Fruit fly (Drosophila melanogaster) whole organism, embryonic: ENCODE measurements around the gene AOX1.

Source experiments
- Bdp1 ChIP-seq: fragments of 200-800 bp; sonication (Bioruptor generic); optimal IDR thresholded peaks from 3 replicates; lab custom pipeline; 2016; ENCODE audit warnings: missing biosample characterization, missing genetic modification characterization
- Blimp-1 ChIP-seq: fragments of 200-800 bp; sonication (Bioruptor generic); optimal IDR thresholded peaks from 3 replicates; lab custom pipeline; 2018; ENCODE audit warnings: missing biosample characterization, missing genetic modification characterization, mild to moderate bottlenecking, moderate library complexity, missing genetic modification reagents
- BtbVII ChIP-seq: fragments of 200-800 bp; sonication (Bioruptor generic); optimal IDR thresholded peaks from 3 replicates; lab custom pipeline; 2017; ENCODE audit warnings: missing biosample characterization, mild to moderate bottlenecking, missing genetic modification characterization
- CG10979 ChIP-seq: fragments of 200-800 bp; sonication (Bioruptor generic); optimal IDR thresholded peaks from 2 replicates; lab custom pipeline; 2018; ENCODE audit warnings: missing biosample characterization, mild to moderate bottlenecking, missing genetic modification characterization, moderate library complexity
- CG17612 ChIP-seq: fragments of 200-800 bp; sonication (Bioruptor generic); IDR thresholded peaks from 2 replicates; pipeline ENCODE4 v1.3.6; 2022; ENCODE audit warnings: missing biosample characterization, missing genetic modification characterization
- CG18619 ChIP-seq: fragments of 200-800 bp; sonication (Bioruptor generic); optimal IDR thresholded peaks from 3 replicates; lab custom pipeline; 2017; ENCODE audit warnings: missing biosample characterization, mild to moderate bottlenecking, missing genetic modification characterization
- CG31441 ChIP-seq: fragments of 200-800 bp; sonication (Bioruptor generic); IDR thresholded peaks from 2 replicates; pipeline ENCODE4 v1.3.6; 2022; ENCODE audit warnings: missing biosample characterization, missing genetic modification characterization
- CG34376 ChIP-seq: fragments of 200-800 bp; sonication (Bioruptor generic); optimal IDR thresholded peaks from 2 replicates; lab custom pipeline; 2018; ENCODE audit warnings: missing biosample characterization, mild to moderate bottlenecking, missing genetic modification characterization
- CG3995 ChIP-seq: fragments of 200-800 bp; sonication (Bioruptor generic); optimal IDR thresholded peaks from 3 replicates; lab custom pipeline; 2016; ENCODE audit warnings: missing biosample characterization, missing genetic modification characterization
- CG4424 ChIP-seq: fragments of 200-800 bp; sonication (Bioruptor generic); optimal IDR thresholded peaks from 3 replicates; lab custom pipeline; 2016; ENCODE audit warnings: missing biosample characterization, missing genetic modification characterization
- CG4854 ChIP-seq: fragments of 200-800 bp; sonication (Bioruptor generic); optimal IDR thresholded peaks from 2 replicates; lab custom pipeline; 2016; ENCODE audit warnings: missing biosample characterization, missing genetic modification characterization, inconsistent platforms
- CG5245 ChIP-seq: fragments of 200-800 bp; sonication (Bioruptor generic); optimal IDR thresholded peaks from 3 replicates; lab custom pipeline; 2016; ENCODE audit warnings: missing biosample characterization, missing genetic modification characterization
- CG6272 ChIP-seq: fragments of 200-800 bp; sonication (Bioruptor generic); IDR thresholded peaks from 2 replicates; pipeline ENCODE4 v1.3.6; 2022; ENCODE audit warnings: missing biosample characterization, missing genetic modification characterization
- D19B ChIP-seq: fragments of 200-800 bp; sonication (Bioruptor generic); optimal IDR thresholded peaks from 2 replicates; lab custom pipeline; 2017; ENCODE audit warnings: missing biosample characterization, mild to moderate bottlenecking, missing genetic modification characterization
- Dll ChIP-seq: fragments of 200-800 bp; sonication (Bioruptor generic); IDR thresholded peaks from 4 replicates; pipeline ENCODE4 v1.3.6; 2022; ENCODE audit warnings: missing biosample characterization, missing genetic modification characterization; ENCODE audit not compliant: partially characterized antibody
- Doc3 ChIP-seq: fragments of 200-800 bp; sonication (Bioruptor generic); IDR thresholded peaks from 3 replicates; pipeline ENCODE4 v1.3.6; 2022; ENCODE audit warnings: missing biosample characterization, missing genetic modification characterization; ENCODE audit not compliant: partially characterized antibody
- Drgx ChIP-seq: fragments of 200-800 bp; sonication (Bioruptor generic); IDR thresholded peaks from 2 replicates; pipeline ENCODE4 v1.3.6; 2022; ENCODE audit warnings: missing biosample characterization, missing genetic modification characterization
- Gug ChIP-seq: fragments of 200-800 bp; sonication (Bioruptor generic); IDR thresholded peaks from 4 replicates; pipeline ENCODE4 v1.3.6; 2022; ENCODE audit warnings: missing biosample characterization, missing genetic modification characterization
- H2.0 ChIP-seq: fragments of 200-800 bp; sonication (Bioruptor generic); IDR thresholded peaks from 2 replicates; pipeline ENCODE4 v1.3.6; 2022; ENCODE audit warnings: missing biosample characterization, missing genetic modification characterization
- Jarid2 ChIP-seq: fragments of 200-800 bp; sonication (Bioruptor generic); optimal IDR thresholded peaks from 3 replicates; lab custom pipeline; 2017; ENCODE audit warnings: mild to moderate bottlenecking, missing biosample characterization, missing genetic modification reagents, missing genetic modification characterization
- Max ChIP-seq: fragments of 200-800 bp; sonication (Bioruptor generic); optimal IDR thresholded peaks from 2 replicates; lab custom pipeline; 2016; ENCODE audit warnings: missing biosample characterization, mild to moderate bottlenecking, missing genetic modification characterization
- Mrtf ChIP-seq: fragments of 200-800 bp; sonication (Bioruptor generic); IDR thresholded peaks from 3 replicates; pipeline ENCODE4 v1.3.6; 2022; ENCODE audit warnings: missing biosample characterization, missing genetic modification characterization
- NK7.1 ChIP-seq: fragments of 200-800 bp; sonication (Bioruptor generic); optimal IDR thresholded peaks from 3 replicates; lab custom pipeline; 2016; ENCODE audit warnings: missing biosample characterization, missing genetic modification characterization
- Oli ChIP-seq: fragments of 200-800 bp; sonication (Bioruptor generic); optimal IDR thresholded peaks from 2 replicates; lab custom pipeline; 2018; ENCODE audit warnings: missing biosample characterization, mild to moderate bottlenecking, missing genetic modification characterization, moderate library complexity
- Ptx1 ChIP-seq: fragments of 200-800 bp; sonication (Bioruptor generic); IDR thresholded peaks from 2 replicates; pipeline ENCODE4 v1.3.6; 2022; ENCODE audit warnings: missing biosample characterization, missing genetic modification characterization
- Ravus ChIP-seq: fragments of 200-800 bp; sonication (Bioruptor generic); IDR thresholded peaks from 2 replicates; pipeline ENCODE4 v1.3.6; 2022; ENCODE audit warnings: missing biosample characterization, missing genetic modification characterization
- Sin3A ChIP-seq: fragments of >200 bp; optimal IDR thresholded peaks from 2 replicates; lab custom pipeline; 2018
- Sry-δ ChIP-seq: fragments of 200-800 bp; sonication (Bioruptor generic); optimal IDR thresholded peaks from 2 replicates; lab custom pipeline; 2016; ENCODE audit warnings: missing biosample characterization, missing genetic modification characterization
- bowl ChIP-seq: fragments of 200-800 bp; sonication (Bioruptor generic); IDR thresholded peaks from 2 replicates; pipeline ENCODE4 v1.3.6; 2022; ENCODE audit warnings: missing biosample characterization, missing genetic modification characterization
- br ChIP-seq: fragments of >200 bp; optimal IDR thresholded peaks from 2 replicates; lab custom pipeline; 2017
- dan ChIP-seq: fragments of 200-800 bp; sonication (Bioruptor generic); IDR thresholded peaks from 2 replicates; pipeline ENCODE4 v1.3.6; 2022; ENCODE audit warnings: missing biosample characterization, missing genetic modification characterization
- eve ChIP-seq, 2 experiments: fragments of >200 bp; optimal IDR thresholded peaks; 2 replicates each; lab custom pipeline; 2017; ENCODE audit warnings: missing biosample characterization in 2 of 2, missing genetic modification characterization in 2 of 2
- hbn ChIP-seq: fragments of 200-800 bp; sonication (Bioruptor generic); IDR thresholded peaks from 2 replicates; pipeline ENCODE4 v1.3.6; 2022; ENCODE audit warnings: missing biosample characterization, missing genetic modification characterization; ENCODE audit not compliant: partially characterized antibody
- hth ChIP-seq: fragments of >200 bp; optimal IDR thresholded peaks from 2 replicates; lab custom pipeline; 2017; ENCODE audit warnings: inconsistent platforms
- inv ChIP-seq: fragments of 200-800 bp; sonication (Bioruptor generic); IDR thresholded peaks from 2 replicates; pipeline ENCODE4 v1.3.6; 2022; ENCODE audit warnings: missing biosample characterization, missing genetic modification characterization; ENCODE audit not compliant: partially characterized antibody
- jumu ChIP-seq: fragments of 200-800 bp; sonication (Bioruptor generic); optimal IDR thresholded peaks from 3 replicates; lab custom pipeline; 2016; ENCODE audit warnings: missing biosample characterization, missing genetic modification characterization
- kay ChIP-seq: fragments of 200-800 bp; sonication (Bioruptor generic); optimal IDR thresholded peaks from 2 replicates; lab custom pipeline; 2016; ENCODE audit warnings: missing biosample characterization, missing genetic modification characterization
- luna ChIP-seq: fragments of 200-800 bp; sonication (Bioruptor generic); optimal IDR thresholded peaks from 2 replicates; lab custom pipeline; 2016; ENCODE audit warnings: missing biosample characterization, missing genetic modification characterization
- phol ChIP-seq: fragments of 200-800 bp; sonication (Bioruptor generic); optimal IDR thresholded peaks from 3 replicates; lab custom pipeline; 2018; ENCODE audit warnings: missing biosample characterization, mild to moderate bottlenecking, missing genetic modification characterization, moderate library complexity
- rib ChIP-seq: fragments of 200-800 bp; sonication (Bioruptor generic); IDR thresholded peaks from 2 replicates; pipeline ENCODE4 v1.3.6; 2022; ENCODE audit warnings: missing biosample characterization, missing genetic modification characterization
- row ChIP-seq: fragments of 200-800 bp; sonication (Bioruptor generic); IDR thresholded peaks from 3 replicates; pipeline ENCODE4 v1.3.6; 2022; ENCODE audit warnings: missing biosample characterization, missing genetic modification characterization
- sc ChIP-seq, 3 experiments: fragments of >200 bp in 2 of 3; fragments of 200-800 bp in 1 of 3; sonication (Bioruptor generic) in 1 of 3; optimal IDR thresholded peaks; 2 replicates in 2 of 3; 3 replicates in 1 of 3; lab custom pipeline; 2017; ENCODE audit warnings: mild to moderate bottlenecking in 1 of 3, missing biosample characterization in 1 of 3, missing genetic modification characterization in 1 of 3, missing genetic modification reagents in 1 of 3
- ssp ChIP-seq: fragments of 200-800 bp; sonication (Bioruptor generic); IDR thresholded peaks from 2 replicates; pipeline ENCODE4 v1.3.6; 2022; ENCODE audit warnings: missing biosample characterization, missing genetic modification characterization
- ttk ChIP-seq: fragments of 200-800 bp; sonication (Bioruptor generic); IDR thresholded peaks from 2 replicates; pipeline ENCODE4 v2.1.2; 2022; ENCODE audit warnings: missing biosample characterization, missing genetic modification characterization
- unpg ChIP-seq: fragments of 200-800 bp; sonication (Bioruptor generic); optimal IDR thresholded peaks from 3 replicates; lab custom pipeline; 2018; ENCODE audit warnings: missing biosample characterization, mild to moderate bottlenecking, missing genetic modification characterization, moderate library complexity

Gene AOX1

DNA sequence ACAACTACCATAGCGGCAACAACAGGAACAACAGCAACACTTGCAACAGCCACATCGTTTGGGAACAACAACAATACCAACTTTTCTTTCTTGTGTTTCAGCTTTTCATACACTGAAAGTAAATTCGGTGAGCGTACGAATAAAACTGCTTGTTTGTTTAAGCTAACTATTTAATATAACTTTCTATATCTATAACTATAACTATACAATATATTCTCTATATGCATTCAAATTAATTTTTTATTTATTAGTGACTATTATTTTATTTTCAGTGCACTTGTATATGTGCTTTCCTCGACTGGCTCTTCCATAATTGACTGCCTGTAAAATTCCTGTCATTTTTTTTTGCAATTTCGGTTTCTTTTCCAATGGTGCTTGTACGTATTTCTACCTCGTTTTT is 29.9 kb upstream of the AOX1 start (continued):
- TF ChIP-seq Bdp1 (GFP tag; lab: Kevin White, UChicago) = no peak
- TF ChIP-seq kay = no peak
- no peak for TF ChIP-seq Jarid2
- no peak for TF ChIP-seq CG6272
- TF ChIP-seq Ptx1 (GFP tag; lab: Robert Waterston, UW) = no peak
- TF ChIP-seq Ravus (GFP tag; lab: Robert Waterston, UW) = no peak
- TF ChIP-seq inv = no peak
- TF ChIP-seq ttk (GFP tag; lab: Robert Waterston, UW) = no peak
- peak; percentile 26 for TF ChIP-seq CG10979 (tag; lab: Kevin White, UChicago)
- no peak for TF ChIP-seq dan (GFP tag; lab: Robert Waterston, UW)
- no peak for TF ChIP-seq D19B (GFP tag; lab: Kevin White, UChicago)
- TF ChIP-seq NK7.1 (GFP tag; lab: Kevin White, UChicago) = no peak
- no peak for TF ChIP-seq CG4424
- no peak for TF ChIP-seq Max
- TF ChIP-seq luna (GFP tag; lab: Kevin White, UChicago) = no peak
- no peak for TF ChIP-seq bowl (GFP tag; lab: Robert Waterston, UW)
- peak; percentile 30 for TF ChIP-seq Blimp-1 (GFP tag; lab: Kevin White, UChicago)
- TF ChIP-seq hth (lab: Kevin White, UChicago) = no peak
- no peak for TF ChIP-seq H2.0 (GFP tag; lab: Robert Waterston, UW)
- no peak for TF ChIP-seq Sin3A (lab: Kevin White, UChicago)
- TF ChIP-seq unpg (GFP tag; lab: Kevin White, UChicago) = peak; percentile 19
- no peak for TF ChIP-seq Doc3 (GFP tag; lab: Robert Waterston, UW)
- TF ChIP-seq ssp (GFP tag; lab: Robert Waterston, UW) = no peak
- TF ChIP-seq CG3995 (GFP tag; lab: Kevin White, UChicago) = no peak
- TF ChIP-seq Mrtf (GFP tag; lab: Robert Waterston, UW) = no peak
- no peak for TF ChIP-seq jumu (GFP tag; lab: Kevin White, UChicago)
- no peak for TF ChIP-seq CG18619 (GFP tag; lab: Kevin White, UChicago)
- no peak for TF ChIP-seq CG34376 (GFP tag; lab: Kevin White, UChicago)
- TF ChIP-seq sc (optimal IDR thresholded peaks at IDR 0.05; lab: Kevin White, UChicago) = no peak
- no peak for TF ChIP-seq sc (GFP tag; optimal IDR thresholded peaks at IDR 0.05; lab: Kevin White, UChicago)
- no peak for TF ChIP-seq row (GFP tag; lab: Robert Waterston, UW)
- TF ChIP-seq Drgx (GFP tag; lab: Robert Waterston, UW) = peak; percentile 82
- no peak for TF ChIP-seq hbn (GFP tag; lab: Robert Waterston, UW)
- 0 out of 2 replicates have a peak, but pooled peaks have one; percentile 25 for TF ChIP-seq CG31441 (GFP tag; lab: Robert Waterston, UW)
- TF ChIP-seq phol (tag; lab: Kevin White, UChicago) = peak; percentile 19
- TF ChIP-seq Gug (GFP tag; lab: Robert Waterston, UW) = no peak
- TF ChIP-seq CG5245 (GFP tag; lab: Kevin White, UChicago) = no peak
- no peak for TF ChIP-seq Sry-δ (GFP tag; lab: Kevin White, UChicago)
- no peak for TF ChIP-seq eve (GFP tag; optimal IDR thresholded peaks at IDR 0.05; lab: Kevin White, UChicago)
- no peak for TF ChIP-seq br (lab: Kevin White, UChicago)
- TF ChIP-seq CG17612 = no peak
- TF ChIP-seq Dll (GFP tag; lab: Robert Waterston, UW) = no peak
- peak; percentile 6 for TF ChIP-seq Oli (tag; lab: Kevin White, UChicago)
- no peak for TF ChIP-seq CG4854 (GFP tag; lab: Kevin White, UChicago)
- TF ChIP-seq rib (GFP tag; lab: Robert Waterston, UW) = no peak
- TF ChIP-seq BtbVII (GFP tag; lab: Kevin White, UChicago) = no peak
